Worm (Caenorhabditis elegans): ENCODE measurements around the gene cht-6.

The cht-6 gene

DNA sequence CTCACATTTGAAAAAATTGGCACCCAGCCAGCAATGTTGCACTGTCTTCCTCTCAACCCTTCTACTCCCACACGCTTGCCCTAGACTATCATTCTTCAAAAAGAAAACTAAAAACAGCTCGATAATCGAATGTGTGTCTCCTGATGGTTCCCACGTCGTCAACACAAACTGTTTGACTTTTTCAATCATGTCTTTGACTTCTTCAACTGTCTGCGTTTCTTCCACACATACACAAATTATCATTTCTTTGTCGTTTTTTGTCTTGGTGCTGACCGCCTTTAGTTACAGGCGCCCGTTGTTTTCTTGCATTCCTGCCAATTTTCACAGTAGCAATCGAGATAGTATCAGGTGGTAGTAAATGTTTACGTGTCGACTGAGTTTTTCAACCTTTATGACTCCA, 47.8 kb downstream of the cht-6 start:
- TF ChIP-seq mdl-1 (tag; optimal IDR thresholded peaks at IDR 0.05) = no peak
- TF ChIP-seq Y55F3AM.14 (GFP tag; optimal IDR thresholded peaks at IDR 0.05) = no peak
- TF ChIP-seq nhr-129 (tag; optimal IDR thresholded peaks at IDR 0.05) = peak; percentile 15
- TF ChIP-seq egl-27 (tag; optimal IDR thresholded peaks at IDR 0.05) = no peak
- TF ChIP-seq C34F6.9 (tag; optimal IDR thresholded peaks at IDR 0.05) = no peak
- no peak for TF ChIP-seq unc-55 (GFP tag; optimal IDR thresholded peaks at IDR 0.05)
- TF ChIP-seq lin-13 (GFP tag; optimal IDR thresholded peaks at IDR 0.05) = no peak
- TF ChIP-seq nhr-6 (tag; optimal IDR thresholded peaks at IDR 0.05) = no peak
- TF ChIP-seq fos-1 (tag; optimal IDR thresholded peaks at IDR 0.05) = peak; percentile 23
- TF ChIP-seq sma-9 (GFP tag; optimal IDR thresholded peaks at IDR 0.05) = peak; percentile 36
- TF ChIP-seq sma-9 (tag; optimal IDR thresholded peaks at IDR 0.05) = no peak
- peak; percentile 61 for TF ChIP-seq crh-2 (tag; optimal IDR thresholded peaks at IDR 0.05)

DNA sequence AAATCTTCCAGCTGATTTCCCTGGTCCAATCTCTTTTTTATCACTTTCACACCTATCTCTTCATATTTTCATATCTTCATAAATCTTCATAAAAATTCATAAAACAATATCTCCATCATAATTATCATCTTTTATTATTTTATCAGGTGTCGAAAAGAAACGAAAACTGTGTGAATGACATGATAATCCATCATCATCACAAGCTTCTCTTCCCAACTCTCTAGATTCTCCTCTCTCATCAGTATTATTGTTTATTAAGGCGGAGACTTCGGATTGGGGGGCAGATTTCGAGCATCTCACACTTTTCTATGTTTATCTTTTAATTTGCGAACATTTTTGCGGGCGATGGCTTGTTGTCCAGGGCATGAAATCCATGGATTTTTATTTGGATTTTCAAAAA, 49.4 kb downstream of the cht-6 start:
- no peak for TF ChIP-seq snpc-4 (tag; optimal IDR thresholded peaks at IDR 0.05)
- TF ChIP-seq ztf-11 (tag; optimal IDR thresholded peaks at IDR 0.05) = no peak
- no peak for TF ChIP-seq egl-27 (tag; optimal IDR thresholded peaks at IDR 0.05)
- no peak for TF ChIP-seq nhr-11 (tag; optimal IDR thresholded peaks at IDR 0.05)
- no peak for TF ChIP-seq zag-1 (tag; optimal IDR thresholded peaks at IDR 0.05)
- TF ChIP-seq nhr-21 (tag; optimal IDR thresholded peaks at IDR 0.05) = no peak
- no peak for TF ChIP-seq mab-5 (tag; optimal IDR thresholded peaks at IDR 0.05)
- no peak for TF ChIP-seq nhr-12 (tag; optimal IDR thresholded peaks at IDR 0.05)
- TF ChIP-seq sma-9 (GFP tag; optimal IDR thresholded peaks at IDR 0.05) = no peak
- no peak for TF ChIP-seq sma-9 (tag; optimal IDR thresholded peaks at IDR 0.05)
- TF ChIP-seq fos-1 (tag; optimal IDR thresholded peaks at IDR 0.05) = no peak
- TF ChIP-seq Y55F3AM.14 (GFP tag; optimal IDR thresholded peaks at IDR 0.05) = no peak
- no peak for TF ChIP-seq aly-2 (tag; optimal IDR thresholded peaks at IDR 0.05)
- TF ChIP-seq ztf-1 (GFP tag; conservative IDR thresholded peaks at IDR 0.05) = no peak
- TF ChIP-seq ceh-16 (tag; optimal IDR thresholded peaks at IDR 0.05) = no peak
- TF ChIP-seq skn-1 (tag; optimal IDR thresholded peaks at IDR 0.05) = no peak
- TF ChIP-seq ama-1 (optimal IDR thresholded peaks at IDR 0.05) = no peak
- TF ChIP-seq nhr-77 (tag; optimal IDR thresholded peaks at IDR 0.05) = no peak
- TF ChIP-seq gmeb-1 (tag; optimal IDR thresholded peaks at IDR 0.05) = no peak

ce11 chrV:6464765-6465164, 50.0 kb downstream of the cht-6 start, which contains the start of gene unc-83:
Gene unc-83, plus strand, starts transcription at chrV:6465065.
- TF ChIP-seq nhr-77 (tag; optimal IDR thresholded peaks at IDR 0.05) (no peak), ceh-82 (tag; optimal IDR thresholded peaks at IDR 0.05) (no peak), lsy-2 (tag; optimal IDR thresholded peaks at IDR 0.05) (no peak), C34F6.9 (tag; optimal IDR thresholded peaks at IDR 0.05) (no peak), blmp-1 (tag; optimal IDR thresholded peaks at IDR 0.05; ENCODE audit: insufficient read depth) (no peak)
